Worm (Caenorhabditis elegans): Measurements from ENCODE around the gene Y57G11C.36.

Y57G11C.36 gene

DNA sequence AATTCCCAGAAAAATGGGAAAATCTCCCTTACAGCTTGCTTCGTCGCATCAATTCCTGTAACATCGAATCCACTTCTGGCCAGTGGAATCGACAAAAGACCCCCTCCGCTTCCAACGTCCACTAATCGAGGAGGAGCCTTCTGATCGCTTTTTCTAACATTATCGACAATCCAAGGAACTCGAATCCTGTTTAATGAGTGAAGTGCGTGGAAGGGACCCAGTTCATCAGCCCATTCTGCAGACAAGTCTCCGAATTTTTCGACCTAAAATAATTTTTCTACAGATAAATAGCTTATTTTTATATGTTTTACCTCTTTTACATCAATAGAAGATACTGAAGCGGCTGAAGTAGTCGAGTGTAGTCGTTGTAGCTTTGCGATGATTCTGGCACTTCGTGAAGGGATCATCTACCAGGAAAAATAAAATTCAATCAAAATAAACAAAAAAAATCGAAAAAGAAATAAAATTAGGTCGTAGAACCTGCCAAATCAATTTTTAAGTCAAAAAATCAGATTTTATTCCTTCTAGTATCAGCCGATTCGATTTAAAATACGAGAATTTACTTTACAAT, 22.4 kb upstream of the Y57G11C.36 start, which contains the start of gene coq-3:
Gene coq-3 (minus strand): TSS at position 407 of the 571 bp plus-strand sequence.
- no peak for TF ChIP-seq nhr-6 (tag; optimal IDR thresholded peaks at IDR 0.05)
- TF ChIP-seq nhr-11 (tag; optimal IDR thresholded peaks at IDR 0.05) = no peak
- TF ChIP-seq zfp-3 (GFP tag; conservative IDR thresholded peaks at IDR 0.05) = 0 out of 2 replicates have a peak, but pooled peaks have one; percentile 12
- peak; percentile 28 for TF ChIP-seq mes-2 (tag; optimal IDR thresholded peaks at IDR 0.05; ENCODE audit: poor library complexity, severe bottlenecking)
- TF ChIP-seq lim-7 (GFP tag; IDR thresholded peaks at IDR 0.05) = 0 out of 2 replicates have a peak, but pooled peaks have one; percentile 25
- peak; percentile 23; the same call in 1 of the 2 replicates for TF ChIP-seq lin-38 (GFP tag; IDR thresholded peaks at IDR 0.05)
- TF ChIP-seq lsy-2 (tag; optimal IDR thresholded peaks at IDR 0.05) = peak in 1 of 2 experiments; percentile 12
- TF ChIP-seq aha-1 (tag) = peak; percentile 85
- peak; percentile 13 for TF ChIP-seq dve-1 (tag; optimal IDR thresholded peaks at IDR 0.05; ENCODE audit: insufficient read depth)
- TF ChIP-seq dpl-1 (GFP tag; optimal IDR thresholded peaks at IDR 0.05) = no peak
- TF ChIP-seq T26A8.4 (GFP tag; IDR thresholded peaks at IDR 0.05) = 0 out of 2 replicates have a peak, but pooled peaks have one; percentile 22
- TF ChIP-seq ama-1 (optimal IDR thresholded peaks at IDR 0.05) = peak; percentile 29

DNA sequence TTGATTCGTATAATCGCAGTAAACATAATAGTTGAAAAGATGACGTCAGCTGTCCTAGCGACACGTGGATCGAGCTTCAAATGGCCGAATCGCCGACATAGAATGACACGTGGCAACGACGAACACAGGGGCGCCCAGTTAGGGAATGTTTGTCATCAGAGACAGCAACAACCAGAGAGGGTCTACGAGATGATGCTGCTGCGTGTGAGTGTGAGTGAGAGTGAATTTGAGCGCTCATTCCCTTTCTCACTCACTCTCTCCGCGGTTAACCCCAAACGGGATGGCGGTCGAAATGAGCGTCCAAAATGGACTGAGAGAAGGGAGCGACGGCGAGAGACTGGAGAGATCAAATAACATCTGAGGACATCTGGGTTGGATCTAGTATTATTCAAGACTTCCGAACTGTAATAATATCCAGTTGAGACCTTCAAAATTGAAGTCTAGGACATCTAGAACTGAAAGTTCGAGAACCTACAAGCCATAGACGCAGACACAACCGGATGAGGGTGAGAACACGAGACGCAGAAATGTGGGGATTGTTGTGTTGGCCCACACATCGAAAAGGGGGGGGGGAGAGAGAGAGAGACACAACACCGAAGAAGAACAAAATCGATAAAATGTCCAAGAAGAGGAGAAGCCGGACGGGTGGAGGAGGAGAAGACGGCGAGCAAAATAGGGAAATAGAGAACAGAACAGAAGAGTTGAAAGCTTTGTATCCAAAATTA, 20.5 kb upstream of the Y57G11C.36 start:
- no peak for TF ChIP-seq zag-1 (tag; optimal IDR thresholded peaks at IDR 0.05)
- TF ChIP-seq gei-8 (GFP tag; optimal IDR thresholded peaks at IDR 0.05) = no peak
- TF ChIP-seq egl-27 (tag; optimal IDR thresholded peaks at IDR 0.05) = no peak
- TF ChIP-seq egl-43 (GFP tag; IDR thresholded peaks at IDR 0.05) = 0 out of 2 replicates have a peak, but pooled peaks have one; percentile 15
- TF ChIP-seq set-16 (GFP tag; IDR thresholded peaks at IDR 0.05) = peak; percentile 46
- no peak for TF ChIP-seq ces-1 (GFP tag; optimal IDR thresholded peaks at IDR 0.05)
- TF ChIP-seq mdl-1 (tag; optimal IDR thresholded peaks at IDR 0.05) = peak; percentile 61 to 88
- TF ChIP-seq T26A8.4 (GFP tag; IDR thresholded peaks at IDR 0.05) = 0 out of 2 replicates have a peak, but pooled peaks have one; percentile 7
- TF ChIP-seq aha-1 (tag) = peak; percentile 99
- TF ChIP-seq mxl-3 (GFP tag; optimal IDR thresholded peaks at IDR 0.05) = peak; percentile 93
- TF ChIP-seq nhr-41 (GFP tag; IDR thresholded peaks at IDR 0.05) = no peak
- TF ChIP-seq R02D3.7 (tag; optimal IDR thresholded peaks at IDR 0.05) = no peak
- no peak for TF ChIP-seq skn-1 (tag; optimal IDR thresholded peaks at IDR 0.05)
- TF ChIP-seq unc-62 (GFP tag; optimal IDR thresholded peaks at IDR 0.05 in 1 of 2) = peak in 1 of 2 experiments; percentile 69
- TF ChIP-seq unc-62 (tag; optimal IDR thresholded peaks at IDR 0.05) = no peak
- TF ChIP-seq nhr-28 (tag; optimal IDR thresholded peaks at IDR 0.05) = peak; percentile 53
- peak; percentile 36 for TF ChIP-seq nhr-102 (tag; optimal IDR thresholded peaks at IDR 0.05)
- no peak for TF ChIP-seq tag-97 (GFP tag; IDR thresholded peaks at IDR 0.05)
- TF ChIP-seq ceh-32 (tag; optimal IDR thresholded peaks at IDR 0.05; ENCODE audit: poor library complexity) = no peak
- peak; percentile 36; the same call in 1 of the 2 replicates for TF ChIP-seq ceh-20 (GFP tag; IDR thresholded peaks at IDR 0.05)
- TF ChIP-seq arid-1 (GFP tag; conservative IDR thresholded peaks at IDR 0.05) = 0 out of 2 replicates have a peak, but pooled peaks have one; percentile 7
- TF ChIP-seq mxl-2 (GFP tag; conservative IDR thresholded peaks at IDR 0.05) = no peak
- peak; percentile 46 for TF ChIP-seq dmd-6 (GFP tag; IDR thresholded peaks at IDR 0.05)
- no peak for TF ChIP-seq mdt-29 (GFP tag; IDR thresholded peaks at IDR 0.05)
- peak; percentile 16 for TF ChIP-seq T20F7.1 (GFP tag; optimal IDR thresholded peaks at IDR 0.05)
- TF ChIP-seq nhr-48 (tag; optimal IDR thresholded peaks at IDR 0.05) = peak; percentile 20
- TF ChIP-seq attf-4 (tag; optimal IDR thresholded peaks at IDR 0.05) = no peak
- TF ChIP-seq spr-3 (GFP tag; optimal IDR thresholded peaks at IDR 0.05) = no peak
- TF ChIP-seq dpl-1 (GFP tag; optimal IDR thresholded peaks at IDR 0.05) = peak; percentile 42
- TF ChIP-seq zip-11 (GFP tag; IDR thresholded peaks at IDR 0.05) = no peak
- peak; percentile 89 for TF ChIP-seq mep-1 (tag; optimal IDR thresholded peaks at IDR 0.05)
- peak; percentile 82 for TF ChIP-seq nhr-25 (tag; optimal IDR thresholded peaks at IDR 0.05; ENCODE audit: borderline replicate concordance, insufficient read depth)
- peak; percentile 71 for TF ChIP-seq ama-1 (optimal IDR thresholded peaks at IDR 0.05)
- peak; percentile 14; the same call in 1 of the 2 replicates for TF ChIP-seq pha-4 (GFP tag; IDR thresholded peaks at IDR 0.05)
- no peak for TF ChIP-seq pha-4 (tag; optimal IDR thresholded peaks at IDR 0.05)
- 0 out of 2 replicates have a peak, but pooled peaks have one; percentile 46 for TF ChIP-seq ctbp-1 (GFP tag; IDR thresholded peaks at IDR 0.05)
- peak; percentile 18 for TF ChIP-seq duxl-1 (tag; optimal IDR thresholded peaks at IDR 0.05; ENCODE audit: poor library complexity)
- peak; percentile 57 for TF ChIP-seq nhr-6 (tag; optimal IDR thresholded peaks at IDR 0.05)
- TF ChIP-seq F37D6.2 (tag; optimal IDR thresholded peaks at IDR 0.05) = peak; percentile 52
